Worm (Caenorhabditis elegans) whole organism, midembryonic: Measurements from ENCODE around the gene aldo-1.

ENCODE experiments used
- T22C8.4 ChIP-seq: fragments of 200-800 bp; sonication (Bioruptor generic); IDR thresholded peaks from 2 replicates; pipeline ENCODE4 v1.3.6; 2022; ENCODE audit warnings: missing genetic modification characterization, missing compliant biosample characterization
- cog-1 ChIP-seq: sonication (generic microtip); optimal IDR thresholded peaks from 2 replicates; lab custom pipeline; 2016; ENCODE audit warnings: missing genetic modification characterization, missing compliant biosample characterization
- flt-1 ChIP-seq: fragments of 200-800 bp; sonication (Bioruptor generic); IDR thresholded peaks from 2 replicates; pipeline ENCODE4 v1.3.6; 2022; ENCODE audit warnings: missing genetic modification characterization, missing compliant biosample characterization
- klf-2 ChIP-seq: fragments of 200-800 bp; sonication (Bioruptor generic); conservative IDR thresholded peaks from 2 replicates; pipeline ENCODE4 v1.3.6; 2022; ENCODE audit warnings: missing genetic modification reagents, missing genetic modification characterization, missing compliant biosample characterization
- med-1 ChIP-seq: sonication (generic microtip); optimal IDR thresholded peaks from 2 replicates; lab custom pipeline; 2017; ENCODE audit warnings: missing genetic modification characterization, mild to moderate bottlenecking, missing compliant biosample characterization, antibody characterized with exemption, missing genetic modification reagents; ENCODE audit not compliant: insufficient read depth
- ref-1 ChIP-seq: fragments of 200-800 bp; sonication (Bioruptor generic); conservative IDR thresholded peaks from 2 replicates; pipeline ENCODE4 v1.3.6; 2022; ENCODE audit warnings: missing genetic modification reagents, missing genetic modification characterization, missing compliant biosample characterization
- tab-1 ChIP-seq: fragments of 200-800 bp; sonication (Bioruptor generic); IDR thresholded peaks from 2 replicates; pipeline ENCODE4 v1.3.6; 2022; ENCODE audit warnings: missing genetic modification characterization, missing compliant biosample characterization
- ztf-23 ChIP-seq: fragments of 200-800 bp; sonication (Bioruptor generic); IDR thresholded peaks from 2 replicates; pipeline ENCODE4 v1.3.6; 2022; ENCODE audit warnings: missing genetic modification reagents, missing genetic modification characterization, missing compliant biosample characterization
- ztf-29 ChIP-seq: fragments of 200-800 bp; sonication (Bioruptor generic); IDR thresholded peaks from 2 replicates; pipeline ENCODE4 v1.3.6; 2022; ENCODE audit warnings: missing genetic modification reagents, missing genetic modification characterization, missing compliant biosample characterization

Gene aldo-1

ce11 chrIII:13555234-13555633 lies 9.5 kb downstream of the aldo-1 start, which contains the start of gene scav-2:
TSS of gene scav-2 (minus strand) at chrIII:13555334.
- no peak for TF ChIP-seq ref-1
- no peak for TF ChIP-seq ztf-23
- TF ChIP-seq med-1 (GFP tag; lab: Kevin White, UChicago) = no peak
- no peak for TF ChIP-seq flt-1 (GFP tag; lab: Robert Waterston, UW)
- TF ChIP-seq tab-1 = no peak
- no peak for TF ChIP-seq T22C8.4 (GFP tag; lab: Robert Waterston, UW)
- no peak for TF ChIP-seq klf-2 (GFP tag; lab: Robert Waterston, UW)
- no peak for TF ChIP-seq cog-1
- no peak for TF ChIP-seq ztf-29 (GFP tag; lab: Robert Waterston, UW)

DNA sequence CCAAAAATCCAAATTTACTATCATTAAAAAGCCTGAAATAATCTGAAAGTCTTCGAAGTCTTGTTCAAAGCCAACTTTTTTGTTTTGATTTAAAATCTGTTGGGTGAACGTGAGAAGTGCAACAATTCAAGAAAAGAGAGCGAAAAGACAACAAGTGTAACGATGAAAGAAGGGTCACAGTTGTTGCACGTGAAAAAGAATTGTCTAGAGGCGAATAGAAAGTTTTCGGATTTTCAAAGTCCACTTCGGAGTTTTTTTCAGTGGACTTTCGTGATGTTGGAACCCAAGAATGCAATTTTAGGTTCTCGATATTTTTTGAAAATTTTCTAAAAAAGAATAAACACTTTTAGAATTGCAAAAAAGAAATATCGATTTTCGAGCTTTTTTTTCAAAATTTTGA lies 14.8 kb downstream of the aldo-1 start:
- TF ChIP-seq tab-1 (no peak), ztf-29 (GFP tag; lab: Robert Waterston, UW) (no peak), ref-1 (no peak), ztf-23 (no peak), cog-1 (no peak), flt-1 (GFP tag; lab: Robert Waterston, UW) (no peak), med-1 (GFP tag; lab: Kevin White, UChicago) (no peak), klf-2 (GFP tag; lab: Robert Waterston, UW) (no peak), T22C8.4 (GFP tag; lab: Robert Waterston, UW) (no peak)

DNA sequence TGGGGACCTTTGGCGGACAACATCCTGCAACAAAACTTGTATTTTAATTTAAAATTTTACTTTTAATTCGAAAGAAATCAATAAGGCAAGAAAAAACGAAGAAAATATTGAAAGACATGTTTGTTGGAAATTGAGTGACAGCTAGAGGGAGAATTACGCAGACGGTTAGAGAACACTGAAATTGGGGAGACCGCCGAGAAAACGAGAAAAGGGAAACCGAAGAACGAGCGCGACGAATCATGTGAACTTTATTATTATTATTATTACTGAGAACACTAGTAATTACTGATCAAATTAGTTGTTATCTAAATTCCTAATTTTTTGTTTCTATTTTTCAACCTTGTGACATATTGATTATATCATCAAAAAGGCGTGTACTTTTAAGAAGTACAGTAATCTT lies 15.8 kb downstream of the aldo-1 start, which contains the start of gene mmad-1:
mmad-1 (minus strand) TSS at position 24 of the 400 bp plus-strand sequence.
- TF ChIP-seq cog-1 (peak; percentile 4), ztf-23 (no peak)

DNA sequence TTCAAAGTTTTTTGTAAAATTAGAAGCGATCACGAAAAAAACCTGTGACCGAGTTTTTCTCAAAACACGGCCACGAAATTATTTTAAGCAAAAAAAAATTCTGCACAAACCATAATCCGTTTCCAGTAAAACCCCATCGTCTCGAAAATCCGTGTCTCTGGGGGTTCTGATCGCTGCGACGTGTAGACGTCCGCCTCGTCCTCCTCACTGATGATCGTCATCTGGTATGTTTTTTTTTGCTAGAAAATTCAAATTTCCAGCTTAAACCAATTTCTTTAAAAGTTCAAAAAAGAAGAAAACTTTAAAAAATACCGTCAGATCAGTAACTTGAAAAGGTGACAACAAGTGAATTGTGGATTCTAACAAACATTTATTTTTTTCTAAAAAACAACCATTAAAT lies 18.2 kb downstream of the aldo-1 start, which contains the start of gene Y76A2B.4:
Y76A2B.4 (minus strand) TSS at position 241 of the 400 bp plus-strand sequence.
- TF ChIP-seq ref-1 = no peak
- TF ChIP-seq ztf-29 (GFP tag; lab: Robert Waterston, UW) = no peak
- no peak for TF ChIP-seq flt-1 (GFP tag; lab: Robert Waterston, UW)
- no peak for TF ChIP-seq cog-1
- TF ChIP-seq med-1 (GFP tag; lab: Kevin White, UChicago) = no peak
- TF ChIP-seq ztf-23 = no peak
- TF ChIP-seq T22C8.4 (GFP tag; lab: Robert Waterston, UW) = no peak
- no peak for TF ChIP-seq tab-1
- no peak for TF ChIP-seq klf-2 (GFP tag; lab: Robert Waterston, UW)

ce11 chrIII:13544593-13544992 lies 20.1 kb downstream of the aldo-1 start:
- no peak for TF ChIP-seq med-1 (GFP tag; lab: Kevin White, UChicago)
- TF ChIP-seq T22C8.4 (GFP tag; lab: Robert Waterston, UW) = no peak
- TF ChIP-seq ztf-23 = no peak
- no peak for TF ChIP-seq cog-1
- no peak for TF ChIP-seq klf-2 (GFP tag; lab: Robert Waterston, UW)
- no peak for TF ChIP-seq tab-1
- TF ChIP-seq flt-1 (GFP tag; lab: Robert Waterston, UW) = no peak
- no peak for TF ChIP-seq ztf-29 (GFP tag; lab: Robert Waterston, UW)

ce11 chrIII:13543434-13543833 lies 21.3 kb downstream of the aldo-1 start, which contains the start of gene acs-5:
TSS of gene acs-5 (minus strand) at chrIII:13543534.
- TF ChIP-seq tab-1 = no peak
- no peak for TF ChIP-seq flt-1 (GFP tag; lab: Robert Waterston, UW)

DNA sequence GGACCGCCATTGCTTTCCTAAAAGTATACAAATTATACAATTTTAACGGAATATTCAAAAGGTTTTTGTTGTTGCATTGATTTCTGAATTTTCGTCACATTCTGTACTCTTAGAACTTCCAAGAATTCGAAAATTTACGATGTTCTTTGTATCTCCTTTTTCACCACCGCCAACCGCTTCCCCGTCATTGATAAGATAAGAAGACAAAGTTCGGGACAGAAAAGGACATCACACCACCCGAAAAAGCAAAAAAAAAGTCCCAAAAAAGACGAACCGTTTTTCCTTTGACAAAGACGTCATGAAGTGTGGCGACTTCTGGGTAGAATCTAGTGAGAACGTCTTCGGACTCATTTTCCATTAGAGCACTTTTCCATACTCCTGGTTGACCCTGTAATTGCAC lies 22.3 kb downstream of the aldo-1 start:
- no peak for TF ChIP-seq flt-1 (GFP tag; lab: Robert Waterston, UW)
- TF ChIP-seq klf-2 (GFP tag; lab: Robert Waterston, UW) = no peak
- TF ChIP-seq med-1 (GFP tag; lab: Kevin White, UChicago) = no peak
- TF ChIP-seq ref-1 = no peak
- no peak for TF ChIP-seq tab-1
- no peak for TF ChIP-seq ztf-29 (GFP tag; lab: Robert Waterston, UW)

- TF ChIP-seq ztf-29 (GFP tag; lab: Robert Waterston, UW) (no peak), klf-2 (GFP tag; lab: Robert Waterston, UW) (no peak), T22C8.4 (GFP tag; lab: Robert Waterston, UW) (no peak), med-1 (GFP tag; lab: Kevin White, UChicago) (no peak), cog-1 (no peak), tab-1 (no peak), ref-1 (no peak), flt-1 (GFP tag; lab: Robert Waterston, UW) (no peak), ztf-23 (no peak)
Observed at ce11 chrIII:13540791-13541190, 23.9 kb downstream of the aldo-1 start.

- TF ChIP-seq flt-1 (GFP tag; lab: Robert Waterston, UW) (no peak), T22C8.4 (GFP tag; lab: Robert Waterston, UW) (no peak), cog-1 (no peak), ztf-23 (no peak), ref-1 (no peak), med-1 (GFP tag; lab: Kevin White, UChicago) (no peak), ztf-29 (GFP tag; lab: Robert Waterston, UW) (no peak)
Observed at ce11 chrIII:13535735-13536390, 28.9 kb downstream of the aldo-1 start.

DNA sequence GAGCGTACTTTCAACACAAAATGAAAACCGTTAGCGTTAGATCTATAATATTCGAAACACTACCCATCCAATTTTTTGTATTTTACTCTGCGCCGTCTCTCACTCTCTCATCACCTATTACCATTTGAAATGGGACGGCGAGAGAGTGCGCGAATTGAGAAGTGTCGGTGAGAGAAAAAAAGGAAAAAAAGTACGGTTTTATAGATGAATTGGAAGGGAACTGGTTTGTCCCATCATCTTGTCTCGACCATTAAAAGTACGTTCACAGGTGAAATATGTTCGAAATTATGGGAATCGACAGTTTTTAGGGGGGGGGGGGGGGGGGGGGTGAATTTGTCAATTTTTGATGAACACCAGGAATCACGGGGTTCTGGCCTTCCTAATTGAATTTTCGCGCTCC lies 30.0 kb downstream of the aldo-1 start:
- TF ChIP-seq T22C8.4 (GFP tag; lab: Robert Waterston, UW) = no peak
- TF ChIP-seq ref-1 = no peak
- TF ChIP-seq ztf-23 = no peak
- TF ChIP-seq med-1 (GFP tag; lab: Kevin White, UChicago) = no peak

ce11 chrIII:13530838-13531237 lies 33.9 kb downstream of the aldo-1 start:
- TF ChIP-seq T22C8.4 (GFP tag; lab: Robert Waterston, UW) (no peak), ref-1 (no peak), klf-2 (GFP tag; lab: Robert Waterston, UW) (no peak), tab-1 (no peak), ztf-29 (GFP tag; lab: Robert Waterston, UW) (no peak), med-1 (GFP tag; lab: Kevin White, UChicago) (no peak), ztf-23 (no peak), cog-1 (no peak), flt-1 (GFP tag; lab: Robert Waterston, UW) (no peak)
